Worm (Caenorhabditis elegans): Measurements from ENCODE around the gene F43H9.4.

F43H9.4 gene

ce11 chrV:8010846-8011245, 15.7 kb upstream of the F43H9.4 start, which contains the start of gene lmtr-2:
TSS of gene lmtr-2 (minus strand) at chrV:8011106.
- TF ChIP-seq M03D4.4 (tag; optimal IDR thresholded peaks at IDR 0.05) (no peak), ces-1 (GFP tag; optimal IDR thresholded peaks at IDR 0.05) (no peak), mls-2 (tag; optimal IDR thresholded peaks at IDR 0.05) (no peak), nhr-2 (tag; optimal IDR thresholded peaks at IDR 0.05) (no peak), nhr-237 (tag; optimal IDR thresholded peaks at IDR 0.05) (no peak), ceh-39 (tag; optimal IDR thresholded peaks at IDR 0.05) (no peak)

DNA sequence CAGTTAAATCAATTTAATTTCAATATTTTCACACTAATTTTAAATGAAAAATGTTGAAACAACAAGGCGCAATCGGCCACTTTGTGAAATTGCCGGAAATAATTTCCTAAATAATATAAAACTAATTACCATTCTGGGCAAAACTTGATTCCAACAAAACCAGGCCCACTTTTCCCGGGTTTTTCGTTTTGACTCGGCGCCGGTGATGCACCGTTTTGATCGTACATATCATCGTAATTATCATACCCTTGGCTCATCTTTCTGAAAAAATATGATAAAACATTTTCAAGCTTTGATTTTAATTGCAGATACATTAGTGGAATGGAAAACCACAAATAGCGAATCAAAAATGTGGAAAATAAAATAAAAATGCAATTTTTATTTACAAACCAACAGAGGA, 14.5 kb upstream of the F43H9.4 start, which contains the start of gene rpb-9:
TSS of gene rpb-9 (minus strand) at position 314 of the 400 bp plus-strand sequence.
- TF ChIP-seq nhr-12 (tag; optimal IDR thresholded peaks at IDR 0.05) (no peak), blmp-1 (tag; optimal IDR thresholded peaks at IDR 0.05) (no peak), nhr-28 (tag; optimal IDR thresholded peaks at IDR 0.05) (no peak), mab-5 (tag; optimal IDR thresholded peaks at IDR 0.05) (no peak), sem-2 (GFP tag; optimal IDR thresholded peaks at IDR 0.05) (no peak), cnd-1 (tag; optimal IDR thresholded peaks at IDR 0.05) (no peak), flh-1 (GFP tag; optimal IDR thresholded peaks at IDR 0.05) (no peak), tbx-8 (GFP tag; optimal IDR thresholded peaks at IDR 0.05) (no peak)

- TF ChIP-seq unc-120 (tag; optimal IDR thresholded peaks at IDR 0.05; ENCODE audit: poor library complexity, severe bottlenecking) (peak; percentile 28), tbx-8 (GFP tag; optimal IDR thresholded peaks at IDR 0.05) (no peak), cnd-1 (tag; optimal IDR thresholded peaks at IDR 0.05) (no peak), ces-1 (GFP tag; optimal IDR thresholded peaks at IDR 0.05) (peak; percentile 47), M03D4.4 (tag; optimal IDR thresholded peaks at IDR 0.05) (no peak)
Observed at ce11 chrV:8013901-8014388, 12.6 kb upstream of the F43H9.4 start, which contains the start of gene Y97E10AR.6. TSS of gene Y97E10AR.6 (minus strand) at chrV:8013951.

- TF ChIP-seq sptf-1 (tag; optimal IDR thresholded peaks at IDR 0.05) (no peak), cnd-1 (tag; optimal IDR thresholded peaks at IDR 0.05) (no peak), bed-3 (GFP tag; optimal IDR thresholded peaks at IDR 0.05) (no peak), sem-2 (GFP tag; optimal IDR thresholded peaks at IDR 0.05) (no peak), zip-8 (tag; optimal IDR thresholded peaks at IDR 0.05) (no peak), nhr-76 (tag; optimal IDR thresholded peaks at IDR 0.05) (no peak), elt-3 (tag; optimal IDR thresholded peaks at IDR 0.05) (no peak), mab-5 (tag; optimal IDR thresholded peaks at IDR 0.05) (no peak), ceh-39 (tag; optimal IDR thresholded peaks at IDR 0.05) (no peak), nhr-28 (tag; optimal IDR thresholded peaks at IDR 0.05) (no peak), lsy-2 (tag; optimal IDR thresholded peaks at IDR 0.05) (no peak), ceh-43 (GFP tag; optimal IDR thresholded peaks at IDR 0.05) (no peak), nhr-237 (tag; optimal IDR thresholded peaks at IDR 0.05) (no peak), flh-1 (GFP tag; optimal IDR thresholded peaks at IDR 0.05) (no peak), snpc-4 (tag; optimal IDR thresholded peaks at IDR 0.05) (no peak), blmp-1 (tag; optimal IDR thresholded peaks at IDR 0.05) (no peak), lin-13 (tag; optimal IDR thresholded peaks at IDR 0.05) (no peak), hlh-1 (tag; optimal IDR thresholded peaks at IDR 0.05) (no peak)
Observed at ce11 chrV:8016928-8017327, 9.6 kb upstream of the F43H9.4 start, which contains the start of gene sptl-2. TSS of gene sptl-2 (plus strand) at chrV:8017207.

ce11 chrV:8017924-8018323, 8.6 kb upstream of the F43H9.4 start:
- no peak for TF ChIP-seq unc-39 (tag; optimal IDR thresholded peaks at IDR 0.05)

ce11 chrV:8018919-8019318, 7.6 kb upstream of the F43H9.4 start:
- TF ChIP-seq nhr-76 (tag; optimal IDR thresholded peaks at IDR 0.05) (no peak), ham-2 (GFP tag; optimal IDR thresholded peaks at IDR 0.05) (no peak), lsy-2 (tag; optimal IDR thresholded peaks at IDR 0.05) (no peak), M03D4.4 (tag; optimal IDR thresholded peaks at IDR 0.05) (no peak), elt-1 (tag; optimal IDR thresholded peaks at IDR 0.05; ENCODE audit: borderline replicate concordance, insufficient read depth) (no peak), zip-8 (tag; optimal IDR thresholded peaks at IDR 0.05) (no peak), nhr-237 (tag; optimal IDR thresholded peaks at IDR 0.05) (no peak), mep-1 (tag; optimal IDR thresholded peaks at IDR 0.05) (no peak), unc-120 (tag; optimal IDR thresholded peaks at IDR 0.05; ENCODE audit: poor library complexity, severe bottlenecking) (no peak), nhr-28 (tag; optimal IDR thresholded peaks at IDR 0.05) (no peak), mab-5 (tag; optimal IDR thresholded peaks at IDR 0.05) (no peak), nhr-2 (tag; optimal IDR thresholded peaks at IDR 0.05) (no peak), ces-1 (GFP tag; optimal IDR thresholded peaks at IDR 0.05) (no peak)
